Worm (Caenorhabditis elegans) whole organism, L3 larva: ENCODE data around the gene swt-5.

Source experiments
- R02D3.7 ChIP-seq: fragments of 150-350 bp; optimal IDR thresholded peaks from 2 replicates; lab custom pipeline; 2014; ENCODE audit warnings: missing biosample characterization, missing genetic modification characterization
- ZK546.5 ChIP-seq: sonication (generic microtip); optimal IDR thresholded peaks from 2 replicates; lab custom pipeline; 2017; ENCODE audit warnings: missing biosample characterization, missing genetic modification characterization
- aly-2 ChIP-seq: fragments of 150-350 bp; optimal IDR thresholded peaks from 2 replicates; lab custom pipeline; 2014; ENCODE audit warnings: missing biosample characterization, missing genetic modification characterization
- ama-1 ChIP-seq: fragments of 150-350 bp; optimal IDR thresholded peaks from 2 replicates; lab custom pipeline; 2018
- ceh-16 ChIP-seq: sonication (generic microtip); optimal IDR thresholded peaks from 2 replicates; lab custom pipeline; 2017; ENCODE audit warnings: missing biosample characterization, missing genetic modification characterization
- ceh-28 ChIP-seq: fragments of 150-350 bp; optimal IDR thresholded peaks from 2 replicates; lab custom pipeline; 2014; ENCODE audit warnings: missing biosample characterization, missing genetic modification reagents, missing genetic modification characterization
- ceh-82 ChIP-seq: fragments of 150-350 bp; optimal IDR thresholded peaks from 2 replicates; lab custom pipeline; 2014; ENCODE audit warnings: missing biosample characterization, missing genetic modification characterization
- ceh-9 ChIP-seq: sonication (generic microtip); optimal IDR thresholded peaks from 2 replicates; lab custom pipeline; 2018; ENCODE audit warnings: missing biosample characterization, missing genetic modification characterization
- daf-12 ChIP-seq: fragments of 150-350 bp; optimal IDR thresholded peaks from 2 replicates; lab custom pipeline; 2014; ENCODE audit warnings: missing biosample characterization, missing genetic modification reagents, missing genetic modification characterization
- egl-27 ChIP-seq: sonication (generic microtip); optimal IDR thresholded peaks from 4 replicates; lab custom pipeline; 2017; ENCODE audit warnings: missing biosample characterization, missing genetic modification reagents, missing genetic modification characterization
- egl-5 ChIP-seq: fragments of 150-350 bp; optimal IDR thresholded peaks from 2 replicates; lab custom pipeline; 2017; ENCODE audit warnings: missing biosample characterization, missing genetic modification reagents, missing genetic modification characterization, inconsistent platforms
- elt-1 ChIP-seq: fragments of 150-350 bp; optimal IDR thresholded peaks from 2 replicates; lab custom pipeline; 2014; ENCODE audit warnings: missing biosample characterization, missing genetic modification characterization
- elt-2 ChIP-seq: sonication (generic microtip); optimal IDR thresholded peaks from 2 replicates; lab custom pipeline; 2016; ENCODE audit warnings: missing genetic modification reagents, mild to moderate bottlenecking, missing genetic modification characterization, missing compliant biosample characterization
- elt-3 ChIP-seq, 3 experiments: fragments of 150-350 bp in 1 of 3; sonication (generic microtip) in 2 of 3; optimal IDR thresholded peaks; 2 replicates in 2 of 3; 4 replicates in 1 of 3; lab custom pipeline; 2014 to 2017; ENCODE audit warnings: missing biosample characterization in 3 of 3, missing genetic modification characterization in 3 of 3
- eor-1 ChIP-seq, 2 experiments: fragments of 150-350 bp; optimal IDR thresholded peaks; 2 replicates each; lab custom pipeline; 2014 to 2018; ENCODE audit warnings: missing biosample characterization in 2 of 2, missing genetic modification characterization in 2 of 2
- fkh-10 ChIP-seq: sonication (generic microtip); optimal IDR thresholded peaks from 2 replicates; lab custom pipeline; 2017; ENCODE audit warnings: missing biosample characterization, missing genetic modification reagents, missing genetic modification characterization
- fkh-2 ChIP-seq: fragments of 150-350 bp; optimal IDR thresholded peaks from 2 replicates; lab custom pipeline; 2014; ENCODE audit warnings: missing biosample characterization, missing genetic modification reagents, missing genetic modification characterization
- fos-1 ChIP-seq: fragments of 150-350 bp; optimal IDR thresholded peaks from 2 replicates; lab custom pipeline; 2014; ENCODE audit warnings: missing biosample characterization, missing genetic modification characterization
- hmg-11 ChIP-seq: sonication (generic microtip); optimal IDR thresholded peaks from 2 replicates; lab custom pipeline; 2016; ENCODE audit warnings: missing genetic modification characterization, missing compliant biosample characterization
- jun-1 ChIP-seq: fragments of 150-350 bp; optimal IDR thresholded peaks from 2 replicates; lab custom pipeline; 2014; ENCODE audit warnings: missing biosample characterization, missing genetic modification reagents, missing genetic modification characterization
- lin-15B ChIP-seq: fragments of 150-350 bp; optimal IDR thresholded peaks from 2 replicates; lab custom pipeline; 2014; ENCODE audit warnings: missing biosample characterization, missing genetic modification characterization
- lin-39 ChIP-seq: fragments of 150-350 bp; optimal IDR thresholded peaks from 2 replicates; lab custom pipeline; 2018; ENCODE audit warnings: missing biosample characterization, missing genetic modification reagents, missing genetic modification characterization
- lsy-12 ChIP-seq: sonication (generic microtip); optimal IDR thresholded peaks from 2 replicates; lab custom pipeline; 2016; ENCODE audit warnings: mild to moderate bottlenecking, missing genetic modification characterization, missing compliant biosample characterization
- mdl-1 ChIP-seq: fragments of 150-350 bp; optimal IDR thresholded peaks from 2 replicates; lab custom pipeline; 2014; ENCODE audit warnings: missing biosample characterization, missing genetic modification characterization
- mml-1 ChIP-seq: fragments of 150-350 bp; sonication (generic microtip); optimal IDR thresholded peaks from 3 replicates; lab custom pipeline; 2014; ENCODE audit warnings: missing biosample characterization, missing genetic modification characterization
- nfya-1 ChIP-seq: sonication (generic microtip); optimal IDR thresholded peaks from 2 replicates; lab custom pipeline; 2017; ENCODE audit warnings: missing genetic modification characterization, mild to moderate bottlenecking, missing compliant biosample characterization, antibody characterized with exemption, moderate library complexity; ENCODE audit not compliant: insufficient read depth
- nhr-11 ChIP-seq: fragments of 150-350 bp; optimal IDR thresholded peaks from 2 replicates; lab custom pipeline; 2014; ENCODE audit warnings: missing biosample characterization, missing genetic modification characterization
- nhr-12 ChIP-seq: fragments of 150-350 bp; optimal IDR thresholded peaks from 2 replicates; lab custom pipeline; 2014; ENCODE audit warnings: missing biosample characterization, missing genetic modification characterization
- nhr-23 ChIP-seq: fragments of 150-350 bp; optimal IDR thresholded peaks from 2 replicates; lab custom pipeline; 2014; ENCODE audit warnings: missing biosample characterization, missing genetic modification reagents, missing genetic modification characterization
- nhr-237 ChIP-seq: fragments of 150-350 bp; optimal IDR thresholded peaks from 2 replicates; lab custom pipeline; 2014; ENCODE audit warnings: missing biosample characterization, missing genetic modification characterization
- nhr-25 ChIP-seq: sonication (generic microtip); optimal IDR thresholded peaks from 2 replicates; lab custom pipeline; 2017; ENCODE audit warnings: missing biosample characterization, missing genetic modification characterization
- nhr-28 ChIP-seq: fragments of 150-350 bp; optimal IDR thresholded peaks from 2 replicates; lab custom pipeline; 2014; ENCODE audit warnings: missing biosample characterization, missing genetic modification characterization
- nhr-43 ChIP-seq: sonication (generic microtip); optimal IDR thresholded peaks from 2 replicates; lab custom pipeline; 2016; ENCODE audit warnings: mild to moderate bottlenecking, missing genetic modification characterization, missing compliant biosample characterization; ENCODE audit not compliant: poor library complexity, severe bottlenecking
- nhr-67 ChIP-seq: fragments of 150-350 bp; optimal IDR thresholded peaks from 2 replicates; lab custom pipeline; 2014; ENCODE audit warnings: missing biosample characterization, missing genetic modification characterization
- nhr-76 ChIP-seq: fragments of 150-350 bp; sonication (generic microtip); optimal IDR thresholded peaks from 5 replicates; lab custom pipeline; 2014; ENCODE audit warnings: missing biosample characterization, missing genetic modification characterization
- nhr-77 ChIP-seq: fragments of 150-350 bp; optimal IDR thresholded peaks from 2 replicates; lab custom pipeline; 2014; ENCODE audit warnings: missing biosample characterization, missing genetic modification characterization
- pha-4 ChIP-seq: fragments of 150-350 bp; optimal IDR thresholded peaks from 2 replicates; lab custom pipeline; 2014; ENCODE audit warnings: missing biosample characterization, missing genetic modification reagents, missing genetic modification characterization
- pqm-1 ChIP-seq: fragments of 150-350 bp; optimal IDR thresholded peaks from 2 replicates; lab custom pipeline; 2017; ENCODE audit warnings: missing biosample characterization, missing genetic modification characterization, inconsistent platforms
- sea-2 ChIP-seq: fragments of 150-350 bp; sonication (generic microtip); optimal IDR thresholded peaks from 4 replicates; lab custom pipeline; 2014; ENCODE audit warnings: missing biosample characterization, missing genetic modification reagents, missing genetic modification characterization
- skn-1 ChIP-seq: fragments of 150-350 bp; optimal IDR thresholded peaks from 2 replicates; lab custom pipeline; 2014; ENCODE audit warnings: missing biosample characterization, missing genetic modification characterization
- snpc-4 ChIP-seq: fragments of 150-350 bp; optimal IDR thresholded peaks from 2 replicates; lab custom pipeline; 2014; ENCODE audit warnings: missing biosample characterization, missing genetic modification characterization
- tbx-2 ChIP-seq: sonication (generic microtip); optimal IDR thresholded peaks from 2 replicates; lab custom pipeline; 2016; ENCODE audit warnings: mild to moderate bottlenecking, missing genetic modification characterization, missing compliant biosample characterization
- unc-39 ChIP-seq: sonication (generic microtip); optimal IDR thresholded peaks from 4 replicates; lab custom pipeline; 2017; ENCODE audit warnings: missing biosample characterization, missing genetic modification characterization
- unc-62 ChIP-seq: fragments of 150-350 bp; sonication (generic microtip); optimal IDR thresholded peaks from 4 replicates; lab custom pipeline; 2014; ENCODE audit warnings: missing biosample characterization, missing genetic modification reagents, missing genetic modification characterization
- zag-1 ChIP-seq: fragments of 150-350 bp; optimal IDR thresholded peaks from 2 replicates; lab custom pipeline; 2014; ENCODE audit warnings: missing biosample characterization, missing genetic modification characterization
- ztf-11 ChIP-seq: fragments of 150-350 bp; optimal IDR thresholded peaks from 2 replicates; lab custom pipeline; 2014; ENCODE audit warnings: missing biosample characterization, missing genetic modification characterization
- ztf-4 ChIP-seq: fragments of 150-350 bp; optimal IDR thresholded peaks from 2 replicates; lab custom pipeline; 2014; ENCODE audit warnings: missing biosample characterization, missing genetic modification characterization

swt-5 gene

ce11 chrV:9513590-9513989 is 12.4 kb downstream of the swt-5 start, which contains the start of gene eif-2Bdelta (continued):
- no peak for TF ChIP-seq ceh-9 (tag; lab: Kevin White, UChicago)
- TF ChIP-seq sea-2 (GFP tag; lab: Kevin White, UChicago): no peak
- TF ChIP-seq elt-2 (tag; lab: Kevin White, UChicago): peak; percentile 7
- no peak for TF ChIP-seq ztf-4 (tag; lab: Kevin White, UChicago)
- no peak for TF ChIP-seq nhr-43 (tag; lab: Kevin White, UChicago)
- peak; percentile 28 for TF ChIP-seq hmg-11
- TF ChIP-seq mml-1 (tag; lab: Kevin White, UChicago): no peak

ce11 chrV:9516280-9516679 is 15.1 kb downstream of the swt-5 start:
- TF ChIP-seq elt-1 (tag; lab: Kevin White, UChicago): no peak
- no peak for TF ChIP-seq hmg-11
- TF ChIP-seq nhr-25 (tag; lab: Kevin White, UChicago): peak; percentile 26
- TF ChIP-seq unc-39 (tag; lab: Kevin White, UChicago): no peak
- no peak for TF ChIP-seq ZK546.5
- no peak for TF ChIP-seq nhr-67 (tag; lab: Kevin White, UChicago)
- no peak for TF ChIP-seq pha-4 (tag; lab: Kevin White, UChicago)
- TF ChIP-seq nhr-23 (tag; lab: Kevin White, UChicago): peak; percentile 86
- TF ChIP-seq ceh-9 (tag; lab: Kevin White, UChicago): no peak
- no peak for TF ChIP-seq nhr-11 (tag; lab: Kevin White, UChicago)
- TF ChIP-seq ama-1 (lab: Kevin White, UChicago): no peak
- TF ChIP-seq snpc-4 (tag; lab: Kevin White, UChicago): no peak
- no peak for TF ChIP-seq ceh-82 (tag; lab: Kevin White, UChicago)
- no peak for TF ChIP-seq lin-39 (tag; lab: Kevin White, UChicago)
- no peak for TF ChIP-seq ztf-11 (tag; lab: Kevin White, UChicago)
- TF ChIP-seq nhr-28 (tag; lab: Kevin White, UChicago): no peak
- TF ChIP-seq fos-1 (tag; lab: Kevin White, UChicago): no peak
- peak; percentile 88 for TF ChIP-seq pqm-1 (tag; lab: Kevin White, UChicago)
- TF ChIP-seq nfya-1 (tag; lab: Kevin White, UChicago): no peak
- TF ChIP-seq mml-1 (tag; lab: Kevin White, UChicago): no peak
- peak; percentile 51 for TF ChIP-seq elt-2 (tag; lab: Kevin White, UChicago)
- TF ChIP-seq aly-2: no peak
- peak; percentile 68 for TF ChIP-seq nhr-43 (tag; lab: Kevin White, UChicago)
- no peak for TF ChIP-seq nhr-76
- peak; percentile 69 for TF ChIP-seq jun-1 (tag; lab: Kevin White, UChicago)
- TF ChIP-seq mdl-1 (tag; lab: Kevin White, UChicago): no peak
- TF ChIP-seq ceh-16 (tag; lab: Kevin White, UChicago): no peak
- TF ChIP-seq lin-15B: no peak
- no peak for TF ChIP-seq nhr-237 (tag; lab: Kevin White, UChicago)
- TF ChIP-seq sea-2 (GFP tag; lab: Kevin White, UChicago): no peak
- TF ChIP-seq nhr-12 (tag; lab: Kevin White, UChicago): no peak
- TF ChIP-seq ceh-28 (tag; lab: Kevin White, UChicago): no peak
- no peak for TF ChIP-seq unc-62
- no peak for TF ChIP-seq nhr-77 (tag; lab: Kevin White, UChicago)
- TF ChIP-seq elt-3 (tag; optimal IDR thresholded peaks at IDR 0.05; lab: Kevin White, UChicago): peak in 2 of 3 experiments; percentile 41 to 56
- no peak for TF ChIP-seq fkh-2 (tag; lab: Kevin White, UChicago)
- TF ChIP-seq R02D3.7: no peak
- TF ChIP-seq zag-1 (tag; lab: Kevin White, UChicago): no peak
- TF ChIP-seq tbx-2 (tag; lab: Kevin White, UChicago): no peak
- no peak for TF ChIP-seq egl-27 (tag; lab: Kevin White, UChicago)
- no peak for TF ChIP-seq ztf-4 (tag; lab: Kevin White, UChicago)
- TF ChIP-seq eor-1 (tag; optimal IDR thresholded peaks at IDR 0.05; lab: Kevin White, UChicago): no peak
- TF ChIP-seq daf-12 (tag; lab: Kevin White, UChicago): no peak
- no peak for TF ChIP-seq skn-1 (tag; lab: Kevin White, UChicago)
- no peak for TF ChIP-seq egl-5 (tag; lab: Kevin White, UChicago)
- no peak for TF ChIP-seq fkh-10 (GFP tag; lab: Kevin White, UChicago)
- TF ChIP-seq lsy-12: peak; percentile 20
